Worm (Caenorhabditis elegans) whole organism, L4 larva: ENCODE measurements around the gene npr-8.

Experiments used
- F49E8.2 ChIP-seq: sonication (generic microtip); optimal IDR thresholded peaks from 2 replicates; lab custom pipeline; 2016; ENCODE audit warnings: missing compliant biosample characterization, mild to moderate bottlenecking, missing genetic modification characterization, borderline replicate concordance
- T20F7.1 ChIP-seq: fragments of 200-800 bp; sonication (Bioruptor generic); optimal IDR thresholded peaks from 2 replicates; lab custom pipeline; 2018; ENCODE audit warnings: mild to moderate bottlenecking, missing genetic modification characterization, missing compliant biosample characterization
- Y48G9A.11 ChIP-seq: fragments of 200-800 bp; sonication (Bioruptor generic); IDR thresholded peaks from 2 replicates; pipeline ENCODE4 v1.3.6; 2022; ENCODE audit warnings: missing genetic modification reagents, missing genetic modification characterization, missing compliant biosample characterization
- Y5F2A.4 ChIP-seq: fragments of 200-800 bp; sonication (Bioruptor generic); optimal IDR thresholded peaks from 2 replicates; lab custom pipeline; 2018; ENCODE audit warnings: mild to moderate bottlenecking, missing genetic modification characterization, missing compliant biosample characterization
- aha-1 ChIP-seq: fragments of 150-350 bp; peaks from one replicate; lab custom pipeline; 2014; ENCODE audit warnings: missing biosample characterization, missing genetic modification characterization
- ama-1 ChIP-seq: fragments of 150-350 bp; optimal IDR thresholded peaks from 2 replicates; lab custom pipeline; 2014; ENCODE audit warnings: inconsistent platforms, mixed read lengths
- arid-1 ChIP-seq: fragments of 200-800 bp; sonication (Bioruptor generic); conservative IDR thresholded peaks from 2 replicates; pipeline ENCODE4 v1.3.6; 2022; ENCODE audit warnings: missing genetic modification reagents, missing genetic modification characterization, missing compliant biosample characterization
- attf-4 ChIP-seq: sonication (generic microtip); optimal IDR thresholded peaks from 3 replicates; lab custom pipeline; 2017; ENCODE audit warnings: missing biosample characterization, missing genetic modification characterization
- ceh-20 ChIP-seq: fragments of 200-800 bp; sonication (Bioruptor generic); IDR thresholded peaks from 2 replicates; pipeline ENCODE4 v1.3.6; 2022; ENCODE audit warnings: missing genetic modification reagents, missing genetic modification characterization, missing compliant biosample characterization
- ceh-28 ChIP-seq: fragments of 150-350 bp; optimal IDR thresholded peaks from 2 replicates; lab custom pipeline; 2014; ENCODE audit warnings: missing biosample characterization, missing genetic modification reagents, missing genetic modification characterization
- ceh-62 ChIP-seq: sonication (generic microtip); optimal IDR thresholded peaks from 2 replicates; lab custom pipeline; 2017; ENCODE audit warnings: missing biosample characterization, missing genetic modification characterization
- ces-1 ChIP-seq: fragments of 150-350 bp; sonication (generic microtip); optimal IDR thresholded peaks from 4 replicates; lab custom pipeline; 2014; ENCODE audit warnings: missing biosample characterization, missing genetic modification reagents, missing genetic modification characterization
- daf-12 ChIP-seq: fragments of 150-350 bp; optimal IDR thresholded peaks from 2 replicates; lab custom pipeline; 2014; ENCODE audit warnings: missing biosample characterization, missing genetic modification reagents, missing genetic modification characterization
- daf-16 ChIP-seq, 3 experiments: sonication (generic microtip); optimal IDR thresholded peaks; 2 replicates each; lab custom pipeline; 2016 to 2017; ENCODE audit warnings: missing genetic modification characterization in 3 of 3, missing genetic modification reagents in 3 of 3, mild to moderate bottlenecking in 2 of 3, missing compliant biosample characterization in 2 of 3, missing biosample characterization in 1 of 3, moderate library complexity in 1 of 3
- dmd-6 ChIP-seq: fragments of 200-800 bp; sonication (Bioruptor generic); IDR thresholded peaks from 2 replicates; pipeline ENCODE4 v1.3.6; 2022; ENCODE audit warnings: missing genetic modification reagents, missing genetic modification characterization, missing compliant biosample characterization
- dmd-8 ChIP-seq: fragments of 200-800 bp; sonication (Bioruptor generic); IDR thresholded peaks from 2 replicates; pipeline ENCODE4 v1.3.6; 2022; ENCODE audit warnings: missing genetic modification characterization, missing compliant biosample characterization
- dmd-9 ChIP-seq: fragments of 200-800 bp; sonication (Bioruptor generic); IDR thresholded peaks from 2 replicates; pipeline ENCODE4 v1.3.6; 2022; ENCODE audit warnings: missing genetic modification reagents, missing genetic modification characterization, missing compliant biosample characterization
- dpl-1 ChIP-seq: fragments of 150-350 bp; optimal IDR thresholded peaks from 2 replicates; lab custom pipeline; 2014; ENCODE audit warnings: missing biosample characterization, missing genetic modification reagents, missing genetic modification characterization
- duxl-1 ChIP-seq: sonication (generic microtip); optimal IDR thresholded peaks from 2 replicates; lab custom pipeline; 2016; ENCODE audit warnings: mild to moderate bottlenecking, missing genetic modification characterization, moderate library complexity, missing compliant biosample characterization; ENCODE audit not compliant: poor library complexity
- fos-1 ChIP-seq: fragments of 150-350 bp; optimal IDR thresholded peaks from 2 replicates; lab custom pipeline; 2014; ENCODE audit warnings: missing biosample characterization, missing genetic modification characterization
- hlh-11 ChIP-seq: fragments of 200-800 bp; sonication (Bioruptor generic); optimal IDR thresholded peaks from 2 replicates; lab custom pipeline; 2018; ENCODE audit warnings: mild to moderate bottlenecking, missing genetic modification characterization, missing compliant biosample characterization
- hlh-30 ChIP-seq: sonication (generic microtip); optimal IDR thresholded peaks from 2 replicates; lab custom pipeline; 2017; ENCODE audit warnings: antibody characterized with exemption, mild to moderate bottlenecking, missing genetic modification characterization, missing compliant biosample characterization; ENCODE audit not compliant: insufficient read depth
- lin-13 ChIP-seq: fragments of 150-350 bp; optimal IDR thresholded peaks from 2 replicates; lab custom pipeline; 2014; ENCODE audit warnings: missing biosample characterization, missing genetic modification reagents, missing genetic modification characterization
- lin-15B ChIP-seq: fragments of 150-350 bp; sonication (generic microtip); optimal IDR thresholded peaks from 3 replicates; lab custom pipeline; 2014; ENCODE audit warnings: missing biosample characterization, missing genetic modification characterization
- lsy-2 ChIP-seq, 2 experiments: fragments of 150-350 bp in 1 of 2; sonication (generic microtip) in 1 of 2; optimal IDR thresholded peaks; 2 replicates each; lab custom pipeline; 2014 to 2017; ENCODE audit warnings: missing biosample characterization in 2 of 2, missing genetic modification characterization in 2 of 2
- madf-5 ChIP-seq, 2 experiments: fragments of 200-800 bp; sonication (Bioruptor generic); IDR thresholded peaks; 2 replicates each; pipeline ENCODE4 v1.3.6; 2022; ENCODE audit warnings: missing compliant biosample characterization in 2 of 2, missing genetic modification characterization in 2 of 2
- mdt-29 ChIP-seq: fragments of 200-800 bp; sonication (Bioruptor generic); IDR thresholded peaks from 2 replicates; pipeline ENCODE4 v1.3.6; 2022; ENCODE audit warnings: missing genetic modification reagents, missing genetic modification characterization, missing compliant biosample characterization
- mep-1 ChIP-seq: fragments of 150-350 bp; sonication (generic microtip); optimal IDR thresholded peaks from 3 replicates; lab custom pipeline; 2014; ENCODE audit warnings: missing biosample characterization, missing genetic modification characterization
- mes-2 ChIP-seq: sonication (generic microtip); optimal IDR thresholded peaks from 2 replicates; lab custom pipeline; 2016; ENCODE audit warnings: missing genotype, mild to moderate bottlenecking, missing genetic modification characterization, missing compliant biosample characterization; ENCODE audit not compliant: poor library complexity, severe bottlenecking
- mxl-3 ChIP-seq: fragments of 200-800 bp; sonication (Bioruptor generic); optimal IDR thresholded peaks from 2 replicates; lab custom pipeline; 2018; ENCODE audit warnings: mild to moderate bottlenecking, missing genetic modification characterization, missing compliant biosample characterization
- nhr-102 ChIP-seq: sonication (generic microtip); optimal IDR thresholded peaks from 2 replicates; lab custom pipeline; 2016; ENCODE audit warnings: mild to moderate bottlenecking, missing genetic modification characterization, moderate library complexity, missing compliant biosample characterization
- nhr-111 ChIP-seq: fragments of 200-800 bp; sonication (Bioruptor generic); optimal IDR thresholded peaks from 2 replicates; lab custom pipeline; 2018; ENCODE audit warnings: mild to moderate bottlenecking, missing genetic modification characterization, missing compliant biosample characterization
- nhr-237 ChIP-seq: sonication (generic microtip); optimal IDR thresholded peaks from 2 replicates; lab custom pipeline; 2017; ENCODE audit warnings: missing biosample characterization, missing genetic modification characterization
- nhr-25 ChIP-seq: sonication (generic microtip); optimal IDR thresholded peaks from 2 replicates; lab custom pipeline; 2017; ENCODE audit warnings: missing genetic modification characterization, mild to moderate bottlenecking, missing compliant biosample characterization, antibody characterized with exemption, moderate library complexity, borderline replicate concordance; ENCODE audit not compliant: insufficient read depth
- nhr-28 ChIP-seq: fragments of 150-350 bp; optimal IDR thresholded peaks from 2 replicates; lab custom pipeline; 2014; ENCODE audit warnings: missing biosample characterization, missing genetic modification characterization
- pqm-1 ChIP-seq: sonication (generic microtip); optimal IDR thresholded peaks from 2 replicates; lab custom pipeline; 2017; ENCODE audit warnings: missing biosample characterization, missing genetic modification characterization
- rbr-2 ChIP-seq: sonication (generic microtip); optimal IDR thresholded peaks from 2 replicates; lab custom pipeline; 2016; ENCODE audit warnings: missing genotype, missing genetic modification characterization, missing compliant biosample characterization
- sdz-12 ChIP-seq: fragments of 200-800 bp; sonication (Bioruptor generic); optimal IDR thresholded peaks from 2 replicates; lab custom pipeline; 2018; ENCODE audit warnings: mild to moderate bottlenecking, missing genetic modification characterization, missing compliant biosample characterization
- skn-1 ChIP-seq: fragments of 150-350 bp; optimal IDR thresholded peaks from 2 replicates; lab custom pipeline; 2014; ENCODE audit warnings: missing biosample characterization, missing genetic modification characterization
- unc-62 ChIP-seq, 3 experiments: fragments of 150-350 bp in 1 of 3; sonication (generic microtip); optimal IDR thresholded peaks in 2 of 3; peaks in 1 of 3; 1 replicate in 1 of 3; 2 replicates in 2 of 3; lab custom pipeline; 2014 to 2017; ENCODE audit warnings: missing biosample characterization in 3 of 3, missing genetic modification characterization in 3 of 3, missing genetic modification reagents in 3 of 3, missing genotype in 1 of 3

The npr-8 gene

DNA sequence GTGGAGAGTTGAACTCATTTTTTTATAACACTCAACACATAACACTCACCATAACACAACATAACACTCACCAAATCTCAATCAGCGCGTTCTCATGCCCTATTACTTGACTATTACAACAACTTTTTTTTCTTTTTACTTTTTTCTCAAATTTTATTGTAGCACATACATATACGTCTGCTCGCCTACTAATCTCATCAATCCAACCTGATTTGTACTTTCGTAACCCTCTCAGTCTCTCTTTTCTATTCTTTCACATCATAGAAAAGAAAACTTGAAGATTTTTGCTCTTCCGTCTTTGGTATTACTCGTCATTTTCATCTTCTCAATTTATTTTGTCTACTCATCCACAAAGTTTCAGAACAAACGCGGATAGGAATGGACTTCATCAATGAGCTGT, at the start of gene npr-8:
Gene npr-8, plus strand, starts transcription at position 362 of the 400 bp plus-strand sequence.
- TF ChIP-seq ces-1 (GFP tag; lab: Kevin White, UChicago), result peak; percentile 53
- no peak for TF ChIP-seq ceh-62

DNA sequence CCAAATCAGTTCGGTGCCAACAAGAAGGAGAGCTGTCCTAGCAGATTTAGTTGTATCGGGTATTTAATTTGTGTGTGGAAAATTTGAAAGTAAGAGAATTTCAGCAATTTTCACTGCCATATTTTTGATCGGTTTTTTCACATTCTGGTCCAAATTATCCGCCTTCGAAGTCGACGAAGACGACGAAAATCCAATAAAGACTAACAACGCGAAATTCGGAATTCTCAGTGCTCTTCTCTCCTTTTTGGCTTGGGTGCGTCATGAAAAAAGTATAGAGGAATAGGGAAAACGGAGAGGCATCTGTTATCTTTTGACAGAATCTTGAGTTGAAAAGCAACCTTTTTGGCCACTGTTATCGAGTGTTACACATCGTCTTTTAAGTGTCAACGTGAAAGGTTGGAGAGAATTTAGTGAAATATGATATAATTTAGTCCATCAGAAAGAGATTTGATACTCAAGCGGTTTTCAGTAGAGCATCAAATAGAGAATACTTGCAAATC, 49.0 kb upstream of the npr-8 start:
- TF ChIP-seq unc-62 (GFP tag; optimal IDR thresholded peaks at IDR 0.05 in 1 of 2; lab: Kevin White, UChicago), result peak in 1 of 2 experiments; percentile 10
- TF ChIP-seq unc-62 (tag; optimal IDR thresholded peaks at IDR 0.05; lab: Kevin White, UChicago), result no peak
- TF ChIP-seq Y48G9A.11 (GFP tag; lab: Robert Waterston, UW), result no peak
- TF ChIP-seq lin-13 (GFP tag; lab: Kevin White, UChicago), result no peak
- no peak for TF ChIP-seq daf-16 (GFP tag; optimal IDR thresholded peaks at IDR 0.05; lab: Kevin White, UChicago)
- no peak for TF ChIP-seq daf-16 (tag; optimal IDR thresholded peaks at IDR 0.05; lab: Kevin White, UChicago)
- TF ChIP-seq lsy-2 (tag; optimal IDR thresholded peaks at IDR 0.05; lab: Kevin White, UChicago), result no peak
- no peak for TF ChIP-seq T20F7.1 (GFP tag; lab: Kevin White, UChicago)
- TF ChIP-seq ceh-20 (GFP tag; lab: Robert Waterston, UW), result no peak
- TF ChIP-seq daf-12 (tag; lab: Kevin White, UChicago), result no peak
- no peak for TF ChIP-seq nhr-25
- no peak for TF ChIP-seq nhr-111 (GFP tag; lab: Kevin White, UChicago)
- 0 out of 2 replicates have a peak, but pooled peaks have one; percentile 7 for TF ChIP-seq dmd-6 (GFP tag; lab: Robert Waterston, UW)
- TF ChIP-seq mes-2 (tag; lab: Kevin White, UChicago), result no peak
- no peak for TF ChIP-seq sdz-12
- TF ChIP-seq dpl-1, result no peak

DNA sequence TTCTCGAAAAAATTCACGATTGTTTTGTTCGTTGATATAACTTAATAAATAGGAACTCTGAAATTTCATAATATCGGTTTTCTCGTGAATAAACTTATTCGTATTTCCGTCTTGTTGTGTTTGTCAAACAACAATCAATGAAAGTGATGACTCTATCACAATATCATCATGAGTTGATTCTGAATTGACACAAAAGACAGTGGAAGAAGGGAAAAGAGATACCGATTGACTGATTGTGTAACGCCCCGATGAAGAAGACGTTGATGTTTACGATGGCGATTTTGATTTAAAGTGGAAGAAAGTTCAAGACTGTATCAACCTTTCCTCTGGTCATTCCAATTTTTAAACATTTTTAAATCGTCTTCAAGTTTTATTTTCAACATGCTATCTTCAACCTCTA, 47.5 kb upstream of the npr-8 start, which contains the start of gene ttr-59:
Gene ttr-59, plus strand, starts transcription at position 218 of the 400 bp plus-strand sequence.
- TF ChIP-seq aha-1 (no peak), hlh-30 (tag; lab: Kevin White, UChicago) (peak; percentile 58), nhr-28 (tag; lab: Kevin White, UChicago) (peak; percentile 5), ama-1 (peak; percentile 4)

DNA sequence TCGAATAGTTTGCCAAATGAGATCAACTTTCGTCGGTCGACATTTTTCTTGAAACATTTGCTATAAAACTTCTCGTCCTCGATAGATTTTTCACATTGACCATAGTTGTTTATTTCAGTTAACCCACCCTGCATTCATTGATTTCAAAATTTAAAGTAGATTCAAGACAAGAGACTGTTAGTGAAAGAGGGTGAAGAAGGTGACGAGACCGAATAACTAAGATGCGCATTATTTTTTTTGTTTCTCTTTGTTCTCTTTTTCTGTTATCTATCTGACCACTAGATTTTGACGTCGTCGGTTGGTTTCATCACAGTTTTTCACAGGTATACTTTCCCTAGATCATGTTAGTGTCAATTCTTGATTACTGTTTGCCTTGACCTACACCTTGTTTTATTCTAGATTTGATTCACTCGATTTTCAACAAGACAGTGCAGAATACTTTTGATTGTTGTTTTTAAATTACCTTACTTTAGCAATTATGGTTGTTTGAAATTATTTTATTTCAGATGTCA, 46.4 kb upstream of the npr-8 start, which contains the start of gene ttr-30:
Gene ttr-30, plus strand, starts transcription at position 265 of the 512 bp plus-strand sequence.
- TF ChIP-seq nhr-25 (peak; percentile 1), F49E8.2 (no peak)
- TF ChIP-seq, all 104 proteins: peak for 1

DNA sequence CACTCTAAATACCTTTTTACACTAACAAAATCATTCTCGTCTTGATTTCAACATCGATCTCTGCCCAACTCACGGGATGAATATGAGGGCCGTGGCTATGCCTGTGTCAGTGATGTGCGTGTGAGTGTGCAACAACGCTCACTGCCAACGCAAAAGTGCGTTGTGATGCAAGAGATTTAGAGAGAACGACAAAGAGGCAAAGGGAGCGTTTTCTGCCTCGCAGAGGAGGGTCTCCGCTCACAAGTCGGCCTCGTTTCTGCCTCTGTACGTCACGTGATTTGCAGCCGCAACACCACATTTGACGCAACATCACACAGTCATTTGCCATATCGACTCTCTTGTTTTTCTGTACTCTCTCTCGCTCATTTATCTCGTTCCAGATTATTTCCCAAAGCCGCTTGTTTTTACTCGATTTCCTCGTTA, 42.8 kb upstream of the npr-8 start, which contains the start of gene epg-7:
Gene epg-7, plus strand, starts transcription at position 413 of the 423 bp plus-strand sequence.
- TF ChIP-seq dmd-8 (GFP tag; lab: Robert Waterston, UW) (peak; percentile 31; the same call in 1 of the 2 replicates), madf-5 (GFP tag; IDR thresholded peaks at IDR 0.05; lab: Robert Waterston, UW) (0 out of 4 replicates have a peak, but pooled peaks of 1 of the 2 experiments have one; percentile 59), mep-1 (tag; lab: Kevin White, UChicago) (peak; percentile 96), fos-1 (tag; lab: Kevin White, UChicago) (no peak), hlh-11 (tag; lab: Kevin White, UChicago) (peak; percentile 97), dpl-1 (peak; percentile 75), duxl-1 (tag; lab: Kevin White, UChicago) (peak; percentile 84), dmd-9 (peak; percentile 69), aha-1 (peak; percentile 99), rbr-2 (peak; percentile 96), lin-13 (GFP tag; lab: Kevin White, UChicago) (peak; percentile 91), hlh-30 (tag; lab: Kevin White, UChicago) (peak; percentile 100), lin-15B (no peak), mdt-29 (GFP tag; lab: Robert Waterston, UW) (peak; percentile 80), daf-12 (tag; lab: Kevin White, UChicago) (no peak), attf-4 (tag; lab: Kevin White, UChicago) (no peak), Y5F2A.4 (peak; percentile 57), pqm-1 (tag; lab: Kevin White, UChicago) (no peak), arid-1 (GFP tag; lab: Robert Waterston, UW) (peak; percentile 85), nhr-237 (tag; lab: Kevin White, UChicago) (no peak), mxl-3 (GFP tag; lab: Kevin White, UChicago) (peak; percentile 89), nhr-102 (tag; lab: Kevin White, UChicago) (peak; percentile 84), ceh-28 (peak; percentile 21), ceh-20 (GFP tag; lab: Robert Waterston, UW) (peak; percentile 94), skn-1 (tag; lab: Kevin White, UChicago) (no peak), mes-2 (tag; lab: Kevin White, UChicago) (peak; percentile 84)
